Worm (Caenorhabditis elegans) whole organism, young adult: Measurements from ENCODE around the gene ncx-8.

ENCODE experiments used
- F49E8.2 ChIP-seq: sonication (generic microtip); optimal IDR thresholded peaks from 3 replicates; lab custom pipeline; 2017; ENCODE audit warnings: missing genetic modification characterization, mild to moderate bottlenecking, missing compliant biosample characterization, antibody characterized with exemption, moderate library complexity; ENCODE audit not compliant: insufficient read depth
- ama-1 ChIP-seq, 3 experiments: fragments of 150-350 bp in 1 of 3; sonication (generic microtip) in 2 of 3; optimal IDR thresholded peaks; 2 replicates each; lab custom pipeline; 2014 to 2018; ENCODE audit warnings: missing biosample characterization in 2 of 3, missing genetic modification characterization in 2 of 3, missing genetic modification reagents in 2 of 3
- nhr-90 ChIP-seq: sonication (generic microtip); optimal IDR thresholded peaks from 2 replicates; lab custom pipeline; 2016; ENCODE audit warnings: missing genotype, mild to moderate bottlenecking, missing genetic modification characterization, missing compliant biosample characterization
- pha-4 ChIP-seq: fragments of 150-350 bp; sonication (generic microtip); optimal IDR thresholded peaks from 2 replicates; lab custom pipeline; 2014; ENCODE audit warnings: missing biosample characterization, missing genetic modification reagents, missing genetic modification characterization
- sdz-38 ChIP-seq: sonication (generic microtip); optimal IDR thresholded peaks from 2 replicates; lab custom pipeline; 2016; ENCODE audit warnings: missing genotype, missing genetic modification characterization, missing compliant biosample characterization

- no peak for TF ChIP-seq pha-4 (tag; lab: Kevin White, UChicago)
- no peak for TF ChIP-seq ama-1 (optimal IDR thresholded peaks at IDR 0.05; lab: Kevin White, UChicago)
- TF ChIP-seq ama-1 (GFP tag; optimal IDR thresholded peaks at IDR 0.05; lab: Kevin White, UChicago) = no peak
- TF ChIP-seq F49E8.2 = no peak
- TF ChIP-seq sdz-38 (tag; lab: Kevin White, UChicago) = no peak
- TF ChIP-seq nhr-90 = no peak
Measured at ce11 chrV:4987097-4987496, at the start of gene ncx-8.
